Fruit fly (Drosophila melanogaster): ENCODE results near the gene CG42857.

CG42857 gene

DNA sequence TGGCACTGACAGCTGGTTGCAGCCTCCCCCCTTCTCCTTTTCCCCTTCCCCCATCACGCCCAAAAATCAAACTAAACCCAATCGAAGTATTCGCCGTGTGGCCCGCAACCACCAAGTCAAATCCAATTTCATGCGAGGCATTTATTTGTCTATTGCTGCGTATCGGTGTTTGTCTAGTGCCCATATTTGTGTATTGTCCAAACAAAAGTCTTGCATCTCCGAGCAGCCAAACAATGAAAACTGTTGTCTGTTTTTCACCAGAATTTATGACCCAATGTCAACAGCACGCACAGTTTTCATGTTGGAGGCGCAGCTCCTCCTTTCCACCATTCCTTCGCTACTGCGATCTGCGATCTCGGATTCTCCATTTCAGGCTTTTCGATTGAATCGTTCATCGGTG, 49.0 kb upstream of the CG42857 start (continued):
- TF ChIP-seq lola (GFP tag; optimal IDR thresholded peaks at IDR 0.05) (peak in 1 of 3 experiments; percentile 65), CG16863 (GFP tag; optimal IDR thresholded peaks at IDR 0.05) (peak; percentile 32), zfh2 (GFP tag; optimal IDR thresholded peaks at IDR 0.05) (no peak), Dad (GFP tag; optimal IDR thresholded peaks at IDR 0.05) (peak; percentile 43), wdn (GFP tag; IDR thresholded peaks at IDR 0.05) (no peak), Med (GFP tag) (peak; percentile 92), eyg (GFP tag; optimal IDR thresholded peaks at IDR 0.05) (peak; percentile 24), Sox102F (GFP tag; optimal IDR thresholded peaks at IDR 0.05) (peak; percentile 52), CG2199 (GFP tag; IDR thresholded peaks at IDR 0.05) (peak; percentile 25; the same call in 1 of the 3 replicates), dati (GFP tag; IDR thresholded peaks at IDR 0.05) (peak; percentile 51; the same call in 1 of the 2 replicates), Bdp1 (GFP tag; optimal IDR thresholded peaks at IDR 0.05) (peak; percentile 55), yki (optimal IDR thresholded peaks at IDR 0.05) (no peak), hb (GFP tag; IDR thresholded peaks at IDR 0.05; ENCODE audit: partially characterized antibody) (no peak), CG18262 (tag; optimal IDR thresholded peaks at IDR 0.05) (peak; percentile 58), corto (GFP tag; optimal IDR thresholded peaks at IDR 0.05) (no peak), wek (GFP tag; optimal IDR thresholded peaks at IDR 0.05) (peak; percentile 78), Eip74EF (GFP tag; optimal IDR thresholded peaks at IDR 0.05) (peak in 1 of 2 experiments; percentile 34), sens (GFP tag) (peak; percentile 97), HLHmδ (GFP tag; optimal IDR thresholded peaks at IDR 0.05) (peak; percentile 89), Vsx1 (GFP tag; optimal IDR thresholded peaks at IDR 0.05) (peak; percentile 77), ara (GFP tag; IDR thresholded peaks at IDR 0.05) (peak; percentile 64), Asciz (GFP tag; optimal IDR thresholded peaks at IDR 0.05) (peak; percentile 89), H15 (GFP tag; IDR thresholded peaks at IDR 0.05) (no peak), so (GFP tag; IDR thresholded peaks at IDR 0.05) (0 out of 3 replicates have a peak, but pooled peaks have one; percentile 21), CG4360 (GFP tag; IDR thresholded peaks at IDR 0.05) (peak; percentile 49; the same call in 1 of the 2 replicates), NK7.1 (GFP tag; optimal IDR thresholded peaks at IDR 0.05) (peak; percentile 34), bsh (GFP tag; optimal IDR thresholded peaks at IDR 0.05) (peak in 1 of 2 experiments; percentile 74), NC2β (GFP tag; optimal IDR thresholded peaks at IDR 0.05) (peak; percentile 74), Xrp1 (GFP tag; IDR thresholded peaks at IDR 0.05) (peak; percentile 81), PHDP (tag; optimal IDR thresholded peaks at IDR 0.05) (peak; percentile 54), CG6272 (GFP tag; IDR thresholded peaks at IDR 0.05) (no peak), zf30C (GFP tag; optimal IDR thresholded peaks at IDR 0.05) (no peak), CG8290 (GFP tag; optimal IDR thresholded peaks at IDR 0.05) (peak; percentile 48), CG8290 (tag; optimal IDR thresholded peaks at IDR 0.05) (peak; percentile 26 to 49), CG15696 (tag; optimal IDR thresholded peaks at IDR 0.05) (peak; percentile 90), chif (GFP tag; optimal IDR thresholded peaks at IDR 0.05) (peak; percentile 51 to 58), CG34376 (GFP tag; optimal IDR thresholded peaks at IDR 0.05) (no peak), CoRest (tag; optimal IDR thresholded peaks at IDR 0.05) (peak; percentile 30), ems (GFP tag; optimal IDR thresholded peaks at IDR 0.05) (no peak), CG10209 (GFP tag; optimal IDR thresholded peaks at IDR 0.05) (peak; percentile 67), ab (GFP tag; optimal IDR thresholded peaks at IDR 0.05) (no peak), Side (GFP tag; optimal IDR thresholded peaks at IDR 0.05) (peak; percentile 21), ci (GFP tag; IDR thresholded peaks at IDR 0.05) (peak; percentile 85), CG14050 (GFP tag; IDR thresholded peaks at IDR 0.05) (no peak), Spps (tag; optimal IDR thresholded peaks at IDR 0.05) (peak; percentile 55), Dfd (GFP tag; optimal IDR thresholded peaks at IDR 0.05) (no peak), zfh1 (GFP tag; IDR thresholded peaks at IDR 0.05) (peak; percentile 54; the same call in 2 of the 3 replicates), nau (GFP tag; optimal IDR thresholded peaks at IDR 0.05) (peak; percentile 79), slp2 (GFP tag; optimal IDR thresholded peaks at IDR 0.05) (peak; percentile 36), CG1233 (GFP tag; optimal IDR thresholded peaks at IDR 0.05) (peak; percentile 73), CG17829 (tag; optimal IDR thresholded peaks at IDR 0.05) (no peak)

All from whole organism, embryonic.